Worm (Caenorhabditis elegans) whole organism, L4 larva: ENCODE measurements around the gene ZK637.12.

Experiments
- F49E8.2 ChIP-seq: sonication (generic microtip); optimal IDR thresholded peaks from 2 replicates; lab custom pipeline; 2016; ENCODE audit warnings: missing compliant biosample characterization, mild to moderate bottlenecking, missing genetic modification characterization, borderline replicate concordance
- daf-16 ChIP-seq, 3 experiments: sonication (generic microtip); optimal IDR thresholded peaks; 2 replicates each; lab custom pipeline; 2016 to 2017; ENCODE audit warnings: missing genetic modification characterization in 3 of 3, missing genetic modification reagents in 3 of 3, mild to moderate bottlenecking in 2 of 3, missing compliant biosample characterization in 2 of 3, missing biosample characterization in 1 of 3, moderate library complexity in 1 of 3
- dmd-9 ChIP-seq: fragments of 200-800 bp; sonication (Bioruptor generic); IDR thresholded peaks from 2 replicates; pipeline ENCODE4 v1.3.6; 2022; ENCODE audit warnings: missing genetic modification reagents, missing genetic modification characterization, missing compliant biosample characterization
- egl-43 ChIP-seq: fragments of 200-800 bp; sonication (Bioruptor generic); IDR thresholded peaks from 2 replicates; pipeline ENCODE4 v1.3.6; 2022; ENCODE audit warnings: missing genetic modification reagents, missing genetic modification characterization, missing compliant biosample characterization
- fos-1 ChIP-seq: fragments of 150-350 bp; optimal IDR thresholded peaks from 2 replicates; lab custom pipeline; 2014; ENCODE audit warnings: missing biosample characterization, missing genetic modification characterization
- hlh-30 ChIP-seq: sonication (generic microtip); optimal IDR thresholded peaks from 2 replicates; lab custom pipeline; 2017; ENCODE audit warnings: antibody characterized with exemption, mild to moderate bottlenecking, missing genetic modification characterization, missing compliant biosample characterization; ENCODE audit not compliant: insufficient read depth
- lin-39 ChIP-seq: fragments of 150-350 bp; optimal IDR thresholded peaks from 2 replicates; lab custom pipeline; 2014; ENCODE audit warnings: missing biosample characterization, missing genetic modification reagents, missing genetic modification characterization
- madf-9 ChIP-seq: fragments of 200-800 bp; sonication (Bioruptor generic); conservative IDR thresholded peaks from 2 replicates; pipeline ENCODE4 v1.3.6; 2022; ENCODE audit warnings: missing genetic modification reagents, missing genetic modification characterization, missing compliant biosample characterization
- mdt-29 ChIP-seq: fragments of 200-800 bp; sonication (Bioruptor generic); IDR thresholded peaks from 2 replicates; pipeline ENCODE4 v1.3.6; 2022; ENCODE audit warnings: missing genetic modification reagents, missing genetic modification characterization, missing compliant biosample characterization
- nhr-237 ChIP-seq: sonication (generic microtip); optimal IDR thresholded peaks from 2 replicates; lab custom pipeline; 2017; ENCODE audit warnings: missing biosample characterization, missing genetic modification characterization
- nhr-48 ChIP-seq: sonication (generic microtip); optimal IDR thresholded peaks from 2 replicates; lab custom pipeline; 2016; ENCODE audit warnings: mild to moderate bottlenecking, missing genetic modification characterization, missing compliant biosample characterization
- nhr-77 ChIP-seq: fragments of 150-350 bp; optimal IDR thresholded peaks from 2 replicates; lab custom pipeline; 2014; ENCODE audit warnings: missing biosample characterization, missing genetic modification characterization
- php-3 ChIP-seq: fragments of 200-800 bp; sonication (Bioruptor generic); IDR thresholded peaks from 2 replicates; pipeline ENCODE4 v1.3.6; 2022; ENCODE audit warnings: missing genetic modification reagents, missing genetic modification characterization, missing compliant biosample characterization

DNA sequence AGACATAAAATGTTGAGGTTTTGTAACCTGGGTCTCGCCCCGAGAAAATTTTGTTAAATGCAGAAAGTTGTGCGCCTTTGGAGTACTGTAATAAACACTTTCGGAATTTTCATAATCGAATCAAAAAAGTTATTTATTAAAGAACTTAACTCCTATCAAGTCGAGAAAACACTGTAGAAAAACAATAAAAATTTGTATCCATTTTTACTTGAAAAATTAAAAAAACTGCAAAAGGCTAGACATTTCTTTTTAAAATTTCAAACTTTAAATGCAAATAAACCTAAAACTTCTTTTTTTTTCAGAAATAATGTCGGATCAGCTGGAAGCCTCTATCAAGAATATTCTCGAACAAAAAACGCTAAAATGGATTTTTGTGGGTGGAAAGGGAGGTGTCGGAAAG lies 29.3 kb upstream of the ZK637.12 start, which contains the start of gene asna-1:
- no peak for TF ChIP-seq egl-43 (GFP tag; lab: Robert Waterston, UW)
- TF ChIP-seq nhr-237 (tag; lab: Kevin White, UChicago) = no peak
- TF ChIP-seq dmd-9 (GFP tag; lab: Robert Waterston, UW) = no peak
- TF ChIP-seq madf-9 (GFP tag; lab: Robert Waterston, UW) = no peak
- TF ChIP-seq F49E8.2 (tag; lab: Kevin White, UChicago) = no peak
- no peak for TF ChIP-seq php-3 (GFP tag; lab: Robert Waterston, UW)
- no peak for TF ChIP-seq fos-1
- no peak for TF ChIP-seq nhr-48 (tag; lab: Kevin White, UChicago)
- no peak for TF ChIP-seq hlh-30 (tag; lab: Kevin White, UChicago)
- TF ChIP-seq lin-39 (tag; lab: Kevin White, UChicago) = no peak
- no peak for TF ChIP-seq nhr-77 (tag; lab: Kevin White, UChicago)
- no peak for TF ChIP-seq mdt-29
- TF ChIP-seq daf-16 (GFP tag; optimal IDR thresholded peaks at IDR 0.05; lab: Kevin White, UChicago) = no peak
- TF ChIP-seq daf-16 (tag; optimal IDR thresholded peaks at IDR 0.05; lab: Kevin White, UChicago) = no peak
